Worm (Caenorhabditis elegans) whole organism, young adult: ENCODE results near the gene sodh-2.

Source experiments
- B0336.3 ChIP-seq: fragments of 200-800 bp; sonication (Bioruptor generic); IDR thresholded peaks from 2 replicates; pipeline ENCODE4 v1.3.6; 2022; ENCODE audit warnings: missing genetic modification characterization, missing compliant biosample characterization
- C17E4.6 ChIP-seq: fragments of 200-800 bp; sonication (Bioruptor generic); IDR thresholded peaks from 2 replicates; pipeline ENCODE4 v1.3.6; 2022; ENCODE audit warnings: missing genetic modification reagents, missing genetic modification characterization, missing compliant biosample characterization
- D2030.7 ChIP-seq: fragments of 200-800 bp; sonication (Bioruptor generic); IDR thresholded peaks from 2 replicates; pipeline ENCODE4 v1.3.6; 2022; ENCODE audit warnings: missing genetic modification reagents, missing genetic modification characterization, missing compliant biosample characterization
- F10E7.11 ChIP-seq: sonication (generic microtip); optimal IDR thresholded peaks from 2 replicates; lab custom pipeline; 2017; ENCODE audit warnings: mild to moderate bottlenecking, missing genetic modification characterization, moderate library complexity, missing compliant biosample characterization
- F33H1.4 ChIP-seq: fragments of 200-800 bp; sonication (Bioruptor generic); IDR thresholded peaks from 2 replicates; pipeline ENCODE4 v1.3.6; 2022; ENCODE audit warnings: missing genetic modification reagents, missing genetic modification characterization, missing compliant biosample characterization
- F37B4.10 ChIP-seq: fragments of 200-800 bp; sonication (Bioruptor generic); IDR thresholded peaks from 2 replicates; pipeline ENCODE4 v1.3.6; 2022; ENCODE audit warnings: missing genetic modification characterization, missing compliant biosample characterization
- F52B5.7 ChIP-seq: sonication (generic microtip); optimal IDR thresholded peaks from 2 replicates; lab custom pipeline; 2016; ENCODE audit warnings: mild to moderate bottlenecking, missing genetic modification characterization, missing compliant biosample characterization
- T07F8.4 ChIP-seq: sonication (generic microtip); optimal IDR thresholded peaks from 2 replicates; lab custom pipeline; 2016; ENCODE audit warnings: mild to moderate bottlenecking, missing genetic modification characterization, moderate library complexity, missing compliant biosample characterization
- T26A5.8 ChIP-seq: sonication (generic microtip); optimal IDR thresholded peaks from 2 replicates; lab custom pipeline; 2016; ENCODE audit warnings: missing genetic modification characterization, missing compliant biosample characterization
- akir-1 ChIP-seq: fragments of 200-800 bp; sonication (Bioruptor generic); optimal IDR thresholded peaks from 2 replicates; lab custom pipeline; 2018; ENCODE audit warnings: mild to moderate bottlenecking, missing genetic modification characterization, moderate library complexity, missing compliant biosample characterization
- athp-1 ChIP-seq: sonication (generic microtip); optimal IDR thresholded peaks from 2 replicates; lab custom pipeline; 2017; ENCODE audit warnings: mild to moderate bottlenecking, missing genetic modification characterization, missing compliant biosample characterization
- attf-5 ChIP-seq: fragments of 200-800 bp; sonication (Bioruptor generic); optimal IDR thresholded peaks from 2 replicates; lab custom pipeline; 2018; ENCODE audit warnings: mild to moderate bottlenecking, missing genetic modification characterization, missing compliant biosample characterization
- bed-1 ChIP-seq: fragments of 200-800 bp; sonication (Bioruptor generic); IDR thresholded peaks from 2 replicates; pipeline ENCODE4 v1.3.6; 2022; ENCODE audit warnings: missing genetic modification reagents, missing genetic modification characterization, missing compliant biosample characterization
- bed-2 ChIP-seq: fragments of 200-800 bp; sonication (Bioruptor generic); IDR thresholded peaks from 2 replicates; pipeline ENCODE4 v1.3.6; 2022; ENCODE audit warnings: missing genetic modification reagents, missing genetic modification characterization, missing compliant biosample characterization
- cebp-2 ChIP-seq: fragments of 200-800 bp; sonication (Bioruptor generic); IDR thresholded peaks from 2 replicates; pipeline ENCODE4 v1.3.6; 2022; ENCODE audit warnings: missing genetic modification characterization, missing compliant biosample characterization
- ceh-58 ChIP-seq: fragments of 200-800 bp; sonication (Bioruptor generic); IDR thresholded peaks from 2 replicates; pipeline ENCODE4 v1.3.6; 2022; ENCODE audit warnings: missing genetic modification characterization, missing compliant biosample characterization
- ceh-91 ChIP-seq: fragments of 200-800 bp; sonication (Bioruptor generic); IDR thresholded peaks from 2 replicates; pipeline ENCODE4 v1.3.6; 2022; ENCODE audit warnings: missing genetic modification reagents, missing genetic modification characterization, missing compliant biosample characterization
- die-1 ChIP-seq: sonication (generic microtip); optimal IDR thresholded peaks from 2 replicates; lab custom pipeline; 2016; ENCODE audit warnings: missing genotype, mild to moderate bottlenecking, missing genetic modification characterization, missing compliant biosample characterization
- dpl-1 ChIP-seq: fragments of 150-350 bp; optimal IDR thresholded peaks from 2 replicates; lab custom pipeline; 2014; ENCODE audit warnings: missing biosample characterization, missing genetic modification reagents, missing genetic modification characterization
- efl-1 ChIP-seq: fragments of 150-350 bp; optimal IDR thresholded peaks from 2 replicates; lab custom pipeline; 2014; ENCODE audit warnings: missing biosample characterization, missing genetic modification reagents, missing genetic modification characterization
- egrh-3 ChIP-seq: fragments of 200-800 bp; sonication (Bioruptor generic); IDR thresholded peaks from 2 replicates; pipeline ENCODE4 v1.3.6; 2022; ENCODE audit warnings: missing genetic modification reagents, missing genetic modification characterization, missing compliant biosample characterization
- ekl-4 ChIP-seq: fragments of 200-800 bp; sonication (Bioruptor generic); IDR thresholded peaks from 2 replicates; pipeline ENCODE4 v1.3.6; 2022; ENCODE audit warnings: missing genetic modification reagents, missing genetic modification characterization, missing compliant biosample characterization
- ets-4 ChIP-seq: fragments of 200-800 bp; sonication (Bioruptor generic); optimal IDR thresholded peaks from 2 replicates; lab custom pipeline; 2018; ENCODE audit warnings: mild to moderate bottlenecking, missing genetic modification characterization, missing compliant biosample characterization
- hmg-1.2 ChIP-seq: fragments of 200-800 bp; sonication (Bioruptor generic); IDR thresholded peaks from 2 replicates; pipeline ENCODE4 v1.3.6; 2022; ENCODE audit warnings: missing genetic modification reagents, missing genetic modification characterization, missing compliant biosample characterization
- hsf-1 ChIP-seq: fragments of 200-800 bp; sonication (Bioruptor generic); IDR thresholded peaks from 2 replicates; pipeline ENCODE4 v1.3.6; 2022; ENCODE audit warnings: missing genetic modification reagents, missing genetic modification characterization, missing compliant biosample characterization
- lin-35 ChIP-seq, 3 experiments: fragments of 150-350 bp in 2 of 3; sonication (generic microtip) in 1 of 3; optimal IDR thresholded peaks; 2 replicates each; lab custom pipeline; 2014 to 2018; ENCODE audit warnings: missing biosample characterization in 3 of 3, missing genetic modification characterization in 3 of 3, missing genetic modification reagents in 3 of 3
- lin-54 ChIP-seq: fragments of 200-800 bp; sonication (Bioruptor generic); optimal IDR thresholded peaks from 2 replicates; lab custom pipeline; 2018; ENCODE audit warnings: mild to moderate bottlenecking, missing genetic modification characterization, missing compliant biosample characterization
- lir-1 ChIP-seq: fragments of 200-800 bp; sonication (Bioruptor generic); conservative IDR thresholded peaks from 2 replicates; pipeline ENCODE4 v1.3.6; 2022; ENCODE audit warnings: missing genetic modification reagents, missing genetic modification characterization, missing compliant biosample characterization
- lsl-1 ChIP-seq: fragments of 200-800 bp; sonication (Bioruptor generic); optimal IDR thresholded peaks from 2 replicates; lab custom pipeline; 2018; ENCODE audit warnings: mild to moderate bottlenecking, missing genetic modification characterization, moderate library complexity, missing compliant biosample characterization
- madf-6 ChIP-seq: fragments of 200-800 bp; sonication (Bioruptor generic); IDR thresholded peaks from 2 replicates; pipeline ENCODE4 v1.3.6; 2022; ENCODE audit warnings: missing genetic modification reagents, missing genetic modification characterization, missing compliant biosample characterization
- madf-8 ChIP-seq: fragments of 200-800 bp; sonication (Bioruptor generic); conservative IDR thresholded peaks from 2 replicates; pipeline ENCODE4 v1.3.6; 2022; ENCODE audit warnings: missing genetic modification reagents, missing genetic modification characterization, missing compliant biosample characterization
- nfyb-1 ChIP-seq: fragments of 200-800 bp; sonication (Bioruptor generic); IDR thresholded peaks from 2 replicates; pipeline ENCODE4 v1.3.6; 2022; ENCODE audit warnings: missing genetic modification reagents, missing genetic modification characterization, missing compliant biosample characterization
- nhr-179 ChIP-seq: sonication (generic microtip); optimal IDR thresholded peaks from 2 replicates; lab custom pipeline; 2016; ENCODE audit warnings: mild to moderate bottlenecking, missing genetic modification characterization, missing compliant biosample characterization
- nhr-27 ChIP-seq: fragments of 200-800 bp; sonication (Bioruptor generic); optimal IDR thresholded peaks from 2 replicates; lab custom pipeline; 2018; ENCODE audit warnings: mild to moderate bottlenecking, missing genetic modification characterization, moderate library complexity, missing compliant biosample characterization
- pbrm-1 ChIP-seq: fragments of 200-800 bp; sonication (Bioruptor generic); IDR thresholded peaks from 2 replicates; pipeline ENCODE4 v1.3.6; 2022; ENCODE audit warnings: missing genetic modification reagents, missing genetic modification characterization, missing compliant biosample characterization
- pha-4 ChIP-seq: fragments of 150-350 bp; sonication (generic microtip); optimal IDR thresholded peaks from 2 replicates; lab custom pipeline; 2014; ENCODE audit warnings: missing biosample characterization, missing genetic modification reagents, missing genetic modification characterization
- rpc-1 ChIP-seq, 2 experiments: fragments of 150-350 bp in 1 of 2; sonication (generic microtip) in 1 of 2; optimal IDR thresholded peaks; 2 replicates each; lab custom pipeline; 2014 to 2018; ENCODE audit warnings: missing biosample characterization in 1 of 2, missing genetic modification characterization in 1 of 2, missing genetic modification reagents in 1 of 2, missing genotype in 1 of 2
- snpc-1.1 ChIP-seq: sonication (generic microtip); optimal IDR thresholded peaks from 2 replicates; lab custom pipeline; 2017; ENCODE audit warnings: missing genetic modification characterization, mild to moderate bottlenecking, missing compliant biosample characterization, antibody characterized with exemption, moderate library complexity, missing genotype, missing genetic modification reagents; ENCODE audit not compliant: insufficient read depth
- xnd-1 ChIP-seq: sonication (generic microtip); optimal IDR thresholded peaks from 2 replicates; lab custom pipeline; 2016; ENCODE audit warnings: missing genotype, missing genetic modification reagents, missing genetic modification characterization, missing compliant biosample characterization
- zfh-2 ChIP-seq: fragments of 200-800 bp; sonication (Bioruptor generic); conservative IDR thresholded peaks from 2 replicates; pipeline ENCODE4 v1.3.6; 2022; ENCODE audit warnings: missing genetic modification reagents, missing genetic modification characterization, missing compliant biosample characterization
- ztf-25 ChIP-seq: fragments of 200-800 bp; sonication (Bioruptor generic); IDR thresholded peaks from 2 replicates; pipeline ENCODE4 v1.3.6; 2022; ENCODE audit warnings: missing genetic modification reagents, missing genetic modification characterization, missing compliant biosample characterization
- ztf-28 ChIP-seq: fragments of 200-800 bp; sonication (Bioruptor generic); IDR thresholded peaks from 2 replicates; pipeline ENCODE4 v1.3.6; 2022; ENCODE audit warnings: missing genetic modification reagents, missing genetic modification characterization, missing compliant biosample characterization
- ztf-6 ChIP-seq: fragments of 200-800 bp; sonication (Bioruptor generic); IDR thresholded peaks from 2 replicates; pipeline ENCODE4 v1.3.6; 2022; ENCODE audit warnings: missing genetic modification reagents, missing genetic modification characterization, missing compliant biosample characterization

The sodh-2 gene

DNA sequence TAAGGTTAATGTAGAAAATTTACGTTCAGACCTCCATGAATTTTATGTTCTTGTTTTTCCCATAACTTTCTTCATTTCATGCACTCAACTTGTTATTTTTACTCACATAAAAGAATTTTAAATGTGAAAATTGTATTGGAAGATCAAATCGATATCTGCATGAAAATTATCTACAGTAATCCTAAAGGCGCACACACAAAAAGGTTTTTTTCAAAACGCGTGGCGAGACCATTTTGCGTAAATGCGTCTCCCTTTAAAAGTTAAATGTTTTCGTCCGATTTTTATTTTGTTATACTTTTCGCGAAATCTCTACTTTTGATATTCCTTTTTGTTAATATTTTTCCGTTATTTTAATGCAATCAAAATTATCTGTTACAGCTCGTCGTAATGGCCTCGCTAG is 26.1 kb upstream of the sodh-2 start, which contains the start of gene R31.2:
Gene R31.2 (plus strand): TSS at position 388 of the 400 bp plus-strand sequence.
- TF ChIP-seq lsl-1 (peak; percentile 91), ekl-4 (no peak), ceh-91 (peak; percentile 55; the same call in 1 of the 2 replicates), lir-1 (GFP tag; lab: Robert Waterston, UW) (no peak), nhr-179 (tag; lab: Kevin White, UChicago) (no peak), bed-2 (GFP tag; lab: Robert Waterston, UW) (no peak), efl-1 (GFP tag; lab: Kevin White, UChicago) (peak; percentile 48), snpc-1.1 (tag; lab: Kevin White, UChicago) (no peak), madf-8 (GFP tag; lab: Robert Waterston, UW) (peak; percentile 78), akir-1 (GFP tag; lab: Kevin White, UChicago) (no peak), T26A5.8 (no peak), attf-5 (no peak), egrh-3 (GFP tag; lab: Robert Waterston, UW) (no peak), nfyb-1 (GFP tag; lab: Robert Waterston, UW) (no peak), zfh-2 (GFP tag; lab: Robert Waterston, UW) (no peak), athp-1 (tag; lab: Kevin White, UChicago) (no peak), madf-6 (GFP tag; lab: Robert Waterston, UW) (peak; percentile 92), F33H1.4 (peak; percentile 89), ztf-25 (no peak), F52B5.7 (no peak), rpc-1 (optimal IDR thresholded peaks at IDR 0.05; lab: Kevin White, UChicago) (no peak), rpc-1 (tag; optimal IDR thresholded peaks at IDR 0.05; lab: Kevin White, UChicago) (no peak), hsf-1 (no peak), lin-54 (GFP tag; lab: Kevin White, UChicago) (peak; percentile 50), D2030.7 (GFP tag; lab: Robert Waterston, UW) (peak; percentile 23; the same call in 1 of the 2 replicates), pbrm-1 (peak; percentile 46; the same call in 1 of the 2 replicates), T07F8.4 (tag; lab: Kevin White, UChicago) (no peak), ztf-28 (GFP tag; lab: Robert Waterston, UW) (no peak), dpl-1 (GFP tag; lab: Kevin White, UChicago) (peak; percentile 4), B0336.3 (GFP tag; lab: Robert Waterston, UW) (no peak), xnd-1 (tag; lab: Kevin White, UChicago) (peak; percentile 73)

DNA sequence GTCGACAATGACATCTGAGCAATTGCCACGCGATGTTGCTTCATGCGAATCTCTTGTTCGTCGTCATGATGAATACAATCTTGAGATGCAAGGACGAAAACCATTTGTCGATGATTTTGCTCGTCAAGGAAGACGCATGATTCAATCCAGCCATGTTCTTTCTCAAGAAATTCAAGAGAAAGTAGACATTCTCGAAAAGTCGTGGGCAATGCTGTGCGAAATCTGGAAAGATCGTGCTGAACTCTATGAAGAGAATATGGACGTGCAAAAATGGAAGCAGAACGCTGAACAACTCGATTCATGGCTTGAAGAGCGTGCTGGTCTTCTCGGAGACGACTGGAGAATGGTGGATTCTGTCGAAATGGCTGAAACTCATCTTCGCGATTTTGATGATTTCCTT is 22.2 kb upstream of the sodh-2 start:
- TF ChIP-seq lir-1 (GFP tag; lab: Robert Waterston, UW) (no peak), F52B5.7 (no peak)
- TF ChIP-seq, all 124 proteins: peak for 0

DNA sequence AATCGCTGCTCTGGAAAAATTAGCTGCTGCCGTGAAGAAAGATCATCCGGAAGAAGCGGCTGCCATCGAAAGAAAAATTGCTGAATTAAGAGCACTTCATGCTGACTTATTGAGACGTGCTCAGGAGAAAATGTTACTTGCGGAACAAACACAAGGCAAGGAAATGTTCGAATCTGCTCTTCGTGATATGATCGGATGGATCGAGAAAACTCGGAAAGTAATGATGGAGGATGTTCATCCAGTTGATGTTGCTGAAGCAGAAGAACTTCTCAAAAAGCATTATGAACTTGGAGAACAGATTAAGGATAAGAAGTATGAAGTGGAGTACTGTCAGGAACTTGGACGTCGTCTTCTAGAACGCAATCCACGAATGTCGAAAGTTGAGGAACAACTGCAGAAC is 14.9 kb upstream of the sodh-2 start:
- TF ChIP-seq ztf-6 (GFP tag; lab: Robert Waterston, UW): no peak
- TF ChIP-seq T26A5.8: no peak
- TF ChIP-seq hmg-1.2: no peak
- no peak for TF ChIP-seq zfh-2 (GFP tag; lab: Robert Waterston, UW)
- no peak for TF ChIP-seq pha-4 (tag; lab: Kevin White, UChicago)
- TF ChIP-seq lin-35 (GFP tag; optimal IDR thresholded peaks at IDR 0.05; lab: Kevin White, UChicago): no peak
- TF ChIP-seq cebp-2 (GFP tag; lab: Robert Waterston, UW): no peak
- TF ChIP-seq rpc-1 (optimal IDR thresholded peaks at IDR 0.05; lab: Kevin White, UChicago): no peak
- TF ChIP-seq rpc-1 (tag; optimal IDR thresholded peaks at IDR 0.05; lab: Kevin White, UChicago): no peak
- no peak for TF ChIP-seq C17E4.6 (GFP tag; lab: Robert Waterston, UW)
- TF ChIP-seq bed-1 (GFP tag; lab: Robert Waterston, UW): no peak
- no peak for TF ChIP-seq nhr-27 (tag; lab: Kevin White, UChicago)
- no peak for TF ChIP-seq die-1 (tag; lab: Kevin White, UChicago)
- TF ChIP-seq F37B4.10 (GFP tag; lab: Robert Waterston, UW): no peak
- TF ChIP-seq ceh-58: no peak
- no peak for TF ChIP-seq F10E7.11 (tag; lab: Kevin White, UChicago)
- no peak for TF ChIP-seq ets-4 (GFP tag; lab: Kevin White, UChicago)
- TF ChIP-seq, all 124 proteins: peak for 0
